Worm (Caenorhabditis elegans): Measurements from ENCODE around the gene fbxb-88.
A peak's percentile ranks its signal among the peaks of the same experiment; 100 is the strongest.
"Not testable (repeated sequence)": the region's sequence is repeated elsewhere in the genome, so short reads cannot be mapped to it uniquely, and the experiment has no call there.

DNA sequence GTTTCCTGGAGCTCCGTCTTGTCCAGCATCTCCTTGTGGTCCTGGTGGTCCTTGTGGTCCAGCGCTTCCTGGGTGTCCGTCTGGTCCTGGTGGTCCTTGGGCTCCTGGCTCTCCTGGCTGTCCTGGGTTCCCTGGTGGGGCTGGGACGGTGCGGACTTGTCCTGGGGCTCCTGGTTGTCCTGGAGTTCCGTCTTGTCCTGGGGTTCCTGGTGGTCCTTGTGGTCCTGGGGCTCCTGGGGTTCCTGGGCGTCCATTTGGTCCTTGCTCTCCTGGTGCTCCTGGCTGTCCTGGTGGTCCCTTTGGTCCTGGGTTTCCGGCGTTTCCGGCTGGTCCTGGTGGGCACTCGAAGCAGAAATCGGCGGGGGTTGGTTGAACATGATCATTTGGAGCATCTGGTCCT is 39.1 kb upstream of the fbxb-88 start:
- not testable (repeated sequence) for TF ChIP-seq klf-2 (GFP tag; conservative IDR thresholded peaks at IDR 0.05); ref-1 (GFP tag; conservative IDR thresholded peaks at IDR 0.05); ztf-23 (GFP tag; IDR thresholded peaks at IDR 0.05); med-1 (GFP tag; optimal IDR thresholded peaks at IDR 0.05; ENCODE audit: insufficient read depth); ztf-29 (GFP tag; IDR thresholded peaks at IDR 0.05)
- 0 out of 2 replicates have a peak, but pooled peaks have one; percentile 13 for TF ChIP-seq flt-1 (GFP tag; IDR thresholded peaks at IDR 0.05)
